Worm (Caenorhabditis elegans) whole organism, L4 larva: ENCODE measurements around the gene fipr-17.

ENCODE experiments used
- ama-1 ChIP-seq: fragments of 150-350 bp; optimal IDR thresholded peaks from 2 replicates; lab custom pipeline; 2014; ENCODE audit warnings: inconsistent platforms, mixed read lengths
- ceh-28 ChIP-seq: fragments of 150-350 bp; optimal IDR thresholded peaks from 2 replicates; lab custom pipeline; 2014; ENCODE audit warnings: missing biosample characterization, missing genetic modification reagents, missing genetic modification characterization
- egl-27 ChIP-seq: sonication (generic microtip); optimal IDR thresholded peaks from 3 replicates; lab custom pipeline; 2017; ENCODE audit warnings: missing biosample characterization, missing genetic modification reagents, missing genetic modification characterization
- lin-38 ChIP-seq: fragments of 200-800 bp; sonication (Bioruptor generic); IDR thresholded peaks from 2 replicates; pipeline ENCODE4 v1.3.6; 2022; ENCODE audit warnings: missing genetic modification reagents, missing genetic modification characterization, missing compliant biosample characterization
- nhr-77 ChIP-seq: fragments of 150-350 bp; optimal IDR thresholded peaks from 2 replicates; lab custom pipeline; 2014; ENCODE audit warnings: missing biosample characterization, missing genetic modification characterization
- pqm-1 ChIP-seq: sonication (generic microtip); optimal IDR thresholded peaks from 2 replicates; lab custom pipeline; 2017; ENCODE audit warnings: missing biosample characterization, missing genetic modification characterization
- snpc-1.2 ChIP-seq: fragments of 200-800 bp; sonication (Bioruptor generic); IDR thresholded peaks from 2 replicates; pipeline ENCODE4 v1.3.6; 2022; ENCODE audit warnings: missing genetic modification reagents, missing genetic modification characterization, missing compliant biosample characterization

- TF ChIP-seq egl-27 (no peak), ceh-28 (tag; lab: Kevin White, UChicago) (no peak), nhr-77 (no peak), pqm-1 (tag; lab: Kevin White, UChicago) (no peak), ama-1 (no peak), snpc-1.2 (GFP tag; lab: Robert Waterston, UW) (no peak), lin-38 (GFP tag; lab: Robert Waterston, UW) (no peak)
Measured at ce11 chrIII:10981555-10981954, 25.8 kb downstream of the fipr-17 start.
